Worm (Caenorhabditis elegans): ENCODE data around the gene F22E5.21.
A peak's percentile ranks its signal among the peaks of the same experiment; 100 is the strongest.
"Not testable (repeated sequence)": the region's sequence is repeated elsewhere in the genome, so short reads cannot be mapped to it uniquely, and the experiment has no call there.

F22E5.21 gene

ce11 chrII:2640982-2641381 is 3.7 kb upstream of the F22E5.21 start, which contains the start of gene F22E5.23:
F22E5.23 (plus strand) TSS chrII:2641282.
- no peak for TF ChIP-seq pqm-1 (tag; optimal IDR thresholded peaks at IDR 0.05)
- no peak for TF ChIP-seq cey-2 (tag; optimal IDR thresholded peaks at IDR 0.05; ENCODE audit: borderline replicate concordance, insufficient read depth)
- TF ChIP-seq tag-97 (GFP tag; IDR thresholded peaks at IDR 0.05), result no peak
- TF ChIP-seq daf-12 (tag; optimal IDR thresholded peaks at IDR 0.05), result no peak
- TF ChIP-seq lin-29 (GFP tag; IDR thresholded peaks at IDR 0.05), result no peak
- no peak for TF ChIP-seq lin-15B (tag; optimal IDR thresholded peaks at IDR 0.05)
- TF ChIP-seq snpc-4 (tag; optimal IDR thresholded peaks at IDR 0.05), result no peak
- TF ChIP-seq nhr-25 (tag; optimal IDR thresholded peaks at IDR 0.05; ENCODE audit: borderline replicate concordance, insufficient read depth), result no peak
- TF ChIP-seq dve-1 (tag; optimal IDR thresholded peaks at IDR 0.05; ENCODE audit: insufficient read depth), result no peak
- no peak for TF ChIP-seq dmd-9 (GFP tag; IDR thresholded peaks at IDR 0.05)

- TF ChIP-seq snpc-4 (tag; optimal IDR thresholded peaks at IDR 0.05); F10B5.3 (tag; optimal IDR thresholded peaks at IDR 0.05); dmd-9 (GFP tag; IDR thresholded peaks at IDR 0.05): not testable (repeated sequence)
These were observed 2.3 kb upstream of the F22E5.21 start, which contains the start of gene F22E5.8 for ce11 chrII:2639401-2640088. F22E5.8 (plus strand) TSS chrII:2640038.

ce11 chrII:2638062-2638461 is 803 bp upstream of the F22E5.21 start, which contains the start of gene F22E5.9:
F22E5.9 (plus strand) TSS chrII:2638388.
- TF ChIP-seq dpl-1 (GFP tag; optimal IDR thresholded peaks at IDR 0.05) (peak; percentile 86), tag-97 (GFP tag; IDR thresholded peaks at IDR 0.05) (no peak), dve-1 (tag; optimal IDR thresholded peaks at IDR 0.05; ENCODE audit: insufficient read depth) (no peak), lin-38 (GFP tag; IDR thresholded peaks at IDR 0.05) (peak; percentile 89), nhr-237 (tag; optimal IDR thresholded peaks at IDR 0.05) (no peak), mes-2 (tag; optimal IDR thresholded peaks at IDR 0.05; ENCODE audit: poor library complexity, severe bottlenecking) (no peak), zip-11 (GFP tag; IDR thresholded peaks at IDR 0.05) (no peak), jun-1 (tag; optimal IDR thresholded peaks at IDR 0.05) (no peak), saeg-2 (GFP tag; IDR thresholded peaks at IDR 0.05) (no peak), zag-1 (tag; optimal IDR thresholded peaks at IDR 0.05) (no peak)

ce11 chrII:2631169-2631568 is 6.1 kb downstream of the F22E5.21 start, which contains the start of gene D2062.1:
D2062.1 (plus strand) TSS chrII:2631469.
- TF ChIP-seq snpc-1.2 (GFP tag; IDR thresholded peaks at IDR 0.05) (no peak), fos-1 (tag; optimal IDR thresholded peaks at IDR 0.05) (no peak), snpc-4 (tag; optimal IDR thresholded peaks at IDR 0.05) (no peak), lin-38 (GFP tag; IDR thresholded peaks at IDR 0.05) (no peak), dmd-9 (GFP tag; IDR thresholded peaks at IDR 0.05) (no peak), ceh-44 (GFP tag; IDR thresholded peaks at IDR 0.05) (no peak)

- no peak for TF ChIP-seq hmg-1.1 (GFP tag; IDR thresholded peaks at IDR 0.05)
- no peak for TF ChIP-seq mdl-1 (tag; optimal IDR thresholded peaks at IDR 0.05)
- TF ChIP-seq ceh-28 (tag; optimal IDR thresholded peaks at IDR 0.05), result no peak
- no peak for TF ChIP-seq D1046.2 (GFP tag; IDR thresholded peaks at IDR 0.05)
- no peak for TF ChIP-seq fos-1 (tag; optimal IDR thresholded peaks at IDR 0.05)
- no peak for TF ChIP-seq nhr-76 (tag; optimal IDR thresholded peaks at IDR 0.05)
- TF ChIP-seq unc-39 (tag; optimal IDR thresholded peaks at IDR 0.05), result no peak
- TF ChIP-seq Y75B8A.6 (GFP tag; IDR thresholded peaks at IDR 0.05), result no peak
- no peak for TF ChIP-seq zip-11 (GFP tag; IDR thresholded peaks at IDR 0.05)
- TF ChIP-seq spr-1 (tag; optimal IDR thresholded peaks at IDR 0.05), result no peak
These were observed 8.0 kb downstream of the F22E5.21 start, which contains the start of gene sri-37 for ce11 chrII:2629270-2629669. sri-37 (plus strand) TSS chrII:2629570.

All from whole organism, L4 larva.